Worm (Caenorhabditis elegans): ENCODE measurements around the gene him-18.

him-18 gene

DNA sequence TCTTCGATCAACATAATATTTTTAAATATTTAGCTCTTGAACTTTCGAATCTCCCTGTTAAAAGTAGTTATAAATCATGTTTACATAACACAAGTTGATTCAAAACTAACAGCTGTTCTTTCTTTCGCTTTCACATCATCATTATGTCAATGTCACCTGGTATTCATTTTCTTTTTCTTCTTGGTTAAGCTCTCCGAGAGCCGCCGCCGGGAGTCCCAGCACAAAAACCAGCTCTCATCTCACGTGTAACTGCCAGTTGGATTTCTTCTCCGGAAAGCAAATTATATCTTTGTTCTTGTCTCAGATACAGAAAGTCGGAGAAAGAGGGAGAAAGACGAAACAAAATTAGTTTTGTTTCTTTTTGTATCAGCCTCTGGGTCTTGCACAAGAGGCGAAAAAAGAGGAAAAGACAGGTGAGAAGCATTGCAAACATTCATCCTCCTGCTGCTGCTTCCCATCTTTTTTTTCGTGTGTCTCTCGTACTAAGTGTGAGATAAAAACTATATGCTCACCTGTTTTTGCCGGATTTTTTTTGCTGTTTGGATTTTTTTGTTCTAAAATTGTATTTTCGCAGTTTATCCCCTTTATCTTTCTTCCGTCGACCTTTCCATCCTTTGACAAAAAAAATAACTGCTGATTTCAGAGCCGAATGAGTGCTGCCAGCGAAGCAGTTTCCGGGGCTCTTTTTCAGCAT is 16.5 kb upstream of the him-18 start, which contains the start of gene F17C8.3 (continued):
- TF ChIP-seq pqm-1 (tag; optimal IDR thresholded peaks at IDR 0.05) = no peak
- no peak for TF ChIP-seq skn-1 (tag; optimal IDR thresholded peaks at IDR 0.05)
- no peak for TF ChIP-seq ceh-20 (GFP tag; IDR thresholded peaks at IDR 0.05)

DNA sequence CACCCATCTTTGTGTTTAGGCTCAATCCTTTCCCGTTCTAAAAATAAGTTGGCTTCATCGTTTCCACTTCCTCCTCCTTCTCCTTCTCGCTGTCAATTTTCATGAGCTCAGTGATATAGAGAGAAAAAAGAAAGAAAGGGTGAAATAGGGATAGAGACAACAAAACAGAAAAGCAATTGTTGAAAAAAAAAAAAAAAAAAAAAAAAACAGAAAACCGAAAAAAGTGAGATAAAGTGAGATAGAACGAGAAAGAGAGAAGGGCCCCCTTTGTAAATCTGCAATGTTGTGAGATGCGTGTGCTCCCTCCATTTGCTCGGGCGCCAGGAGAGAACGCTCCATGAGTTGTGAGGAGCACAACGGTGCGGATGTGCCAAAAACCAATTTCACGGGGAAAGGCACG is 8.9 kb upstream of the him-18 start:
- TF ChIP-seq ZK337.2 (GFP tag; IDR thresholded peaks at IDR 0.05) = no peak
- TF ChIP-seq mdl-1 (tag; optimal IDR thresholded peaks at IDR 0.05) = no peak
- no peak for TF ChIP-seq ceh-82 (tag; optimal IDR thresholded peaks at IDR 0.05)
- no peak for TF ChIP-seq cey-2 (tag; optimal IDR thresholded peaks at IDR 0.05; ENCODE audit: borderline replicate concordance, insufficient read depth)
- no peak for TF ChIP-seq madf-9 (GFP tag; conservative IDR thresholded peaks at IDR 0.05)
- TF ChIP-seq ceh-20 (GFP tag; IDR thresholded peaks at IDR 0.05) = peak; percentile 52; the same call in 1 of the 2 replicates
- no peak for TF ChIP-seq lin-15B (tag; optimal IDR thresholded peaks at IDR 0.05)
- TF ChIP-seq dmd-8 (GFP tag; IDR thresholded peaks at IDR 0.05) = no peak
- no peak for TF ChIP-seq mxl-3 (GFP tag; optimal IDR thresholded peaks at IDR 0.05)
- TF ChIP-seq ceh-62 (tag; optimal IDR thresholded peaks at IDR 0.05) = no peak
- TF ChIP-seq aha-1 (tag) = peak; percentile 50
- TF ChIP-seq ceh-44 (GFP tag; IDR thresholded peaks at IDR 0.05) = no peak
- TF ChIP-seq mep-1 (tag; optimal IDR thresholded peaks at IDR 0.05) = peak; percentile 42
- TF ChIP-seq egl-43 (GFP tag; IDR thresholded peaks at IDR 0.05) = no peak
- peak in 1 of 2 experiments; percentile 70 for TF ChIP-seq unc-62 (GFP tag; optimal IDR thresholded peaks at IDR 0.05 in 1 of 2)
- no peak for TF ChIP-seq unc-62 (tag; optimal IDR thresholded peaks at IDR 0.05)
- peak; percentile 45 for TF ChIP-seq fkh-10 (GFP tag; optimal IDR thresholded peaks at IDR 0.05)
- TF ChIP-seq hif-1 (tag; optimal IDR thresholded peaks at IDR 0.05) = no peak
- no peak for TF ChIP-seq zip-2 (tag; optimal IDR thresholded peaks at IDR 0.05)
- TF ChIP-seq spr-3 (GFP tag; optimal IDR thresholded peaks at IDR 0.05) = no peak
- 0 out of 2 replicates have a peak, but pooled peaks have one; percentile 16 for TF ChIP-seq hmg-1.1 (GFP tag; IDR thresholded peaks at IDR 0.05)
- TF ChIP-seq ZK546.5 (tag; optimal IDR thresholded peaks at IDR 0.05) = no peak
- peak; percentile 21 for TF ChIP-seq rbr-2 (tag; optimal IDR thresholded peaks at IDR 0.05)
- TF ChIP-seq ctbp-1 (GFP tag; IDR thresholded peaks at IDR 0.05) = peak; percentile 67; the same call in 1 of the 2 replicates
- no peak for TF ChIP-seq unc-130 (GFP tag; optimal IDR thresholded peaks at IDR 0.05)
- TF ChIP-seq daf-8 (GFP tag; IDR thresholded peaks at IDR 0.05) = no peak
- TF ChIP-seq jun-1 (tag; optimal IDR thresholded peaks at IDR 0.05) = no peak
- TF ChIP-seq zfp-2 (tag; optimal IDR thresholded peaks at IDR 0.05) = no peak
- peak; percentile 4 for TF ChIP-seq nhr-11 (tag; optimal IDR thresholded peaks at IDR 0.05)
- no peak for TF ChIP-seq saeg-2 (GFP tag; IDR thresholded peaks at IDR 0.05)
- peak in 1 of 2 experiments; percentile 34 for TF ChIP-seq lsy-2 (tag; optimal IDR thresholded peaks at IDR 0.05)
- no peak for TF ChIP-seq T20F7.1 (GFP tag; optimal IDR thresholded peaks at IDR 0.05)
- TF ChIP-seq zip-11 (GFP tag; IDR thresholded peaks at IDR 0.05) = no peak
- TF ChIP-seq set-16 (GFP tag; IDR thresholded peaks at IDR 0.05) = no peak
- no peak for TF ChIP-seq mes-2 (tag; optimal IDR thresholded peaks at IDR 0.05; ENCODE audit: poor library complexity, severe bottlenecking)
- no peak for TF ChIP-seq madf-5 (GFP tag; IDR thresholded peaks at IDR 0.05)

DNA sequence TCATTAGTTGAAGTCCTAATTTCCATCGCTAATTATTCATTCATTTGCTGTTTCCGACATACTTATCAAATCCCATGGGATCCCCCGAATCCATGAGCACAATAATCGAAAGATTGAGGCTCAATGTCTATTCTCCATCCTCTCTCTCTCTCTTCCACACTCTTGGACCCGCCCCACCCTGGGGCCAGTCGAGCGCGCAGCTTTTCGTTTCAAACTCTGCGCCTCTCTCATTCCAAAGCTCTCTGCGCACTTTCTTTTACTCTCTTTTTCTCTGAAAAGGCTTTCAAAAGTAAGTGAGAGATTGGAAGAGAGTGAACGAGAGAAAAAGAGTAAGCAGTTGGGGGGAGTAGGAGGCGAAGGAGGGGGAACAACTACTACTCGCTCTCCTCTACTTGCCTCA is 6.8 kb upstream of the him-18 start, which contains the start of gene acy-1:
acy-1 (plus strand) TSS at position 346 of the 400 bp plus-strand sequence.
- TF ChIP-seq egl-43 (GFP tag; IDR thresholded peaks at IDR 0.05) = 0 out of 2 replicates have a peak, but pooled peaks have one; percentile 34
- TF ChIP-seq dmd-6 (GFP tag; IDR thresholded peaks at IDR 0.05) = peak; percentile 28; the same call in 1 of the 2 replicates
- peak; percentile 66 to 84 for TF ChIP-seq lsy-2 (tag; optimal IDR thresholded peaks at IDR 0.05)
- TF ChIP-seq unc-62 (GFP tag; optimal IDR thresholded peaks at IDR 0.05 in 1 of 2) = peak in 1 of 2 experiments; percentile 30
- TF ChIP-seq unc-62 (tag; optimal IDR thresholded peaks at IDR 0.05) = no peak
- peak in 1 of 2 experiments; percentile 14 for TF ChIP-seq daf-16 (GFP tag; optimal IDR thresholded peaks at IDR 0.05)
- no peak for TF ChIP-seq daf-16 (tag; optimal IDR thresholded peaks at IDR 0.05)
- TF ChIP-seq lin-38 (GFP tag; IDR thresholded peaks at IDR 0.05) = peak; percentile 65
- TF ChIP-seq dmd-8 (GFP tag; IDR thresholded peaks at IDR 0.05) = 0 out of 2 replicates have a peak, but pooled peaks have one; percentile 48
- TF ChIP-seq D1046.2 (GFP tag; IDR thresholded peaks at IDR 0.05) = no peak
- TF ChIP-seq mep-1 (tag; optimal IDR thresholded peaks at IDR 0.05) = peak; percentile 74
- TF ChIP-seq F37D6.2 (tag; optimal IDR thresholded peaks at IDR 0.05) = peak; percentile 42
- TF ChIP-seq nhr-25 (tag; optimal IDR thresholded peaks at IDR 0.05; ENCODE audit: borderline replicate concordance, insufficient read depth) = no peak
- TF ChIP-seq aha-1 (tag) = peak; percentile 95
- TF ChIP-seq mdl-1 (tag; optimal IDR thresholded peaks at IDR 0.05) = peak in 1 of 2 experiments; percentile 30
- TF ChIP-seq nhr-41 (GFP tag; IDR thresholded peaks at IDR 0.05) = no peak
- peak; percentile 19 for TF ChIP-seq lin-13 (GFP tag; optimal IDR thresholded peaks at IDR 0.05)
- peak; percentile 79 for TF ChIP-seq hmg-1.1 (GFP tag; IDR thresholded peaks at IDR 0.05)

All from whole organism, L4 larva.